Fruit fly (Drosophila melanogaster) whole organism, embryonic: ENCODE data around the gene CG5326.

Source experiments
- CG5180 ChIP-seq: fragments of 200-800 bp; sonication (Bioruptor generic); optimal IDR thresholded peaks from 3 replicates; lab custom pipeline; 2017; ENCODE audit warnings: missing biosample characterization, missing genetic modification characterization, mild to moderate bottlenecking, moderate library complexity, missing genetic modification reagents
- CTCF ChIP-seq: fragments of 200-800 bp; sonication (Bioruptor generic); optimal IDR thresholded peaks from 2 replicates; lab custom pipeline; 2017; ENCODE audit warnings: missing biosample characterization, mild to moderate bottlenecking, missing genetic modification characterization, moderate library complexity
- Myb ChIP-seq: fragments of 200-800 bp; sonication (Bioruptor generic); optimal IDR thresholded peaks from 2 replicates; lab custom pipeline; 2016; ENCODE audit warnings: missing biosample characterization, missing genetic modification characterization

DNA sequence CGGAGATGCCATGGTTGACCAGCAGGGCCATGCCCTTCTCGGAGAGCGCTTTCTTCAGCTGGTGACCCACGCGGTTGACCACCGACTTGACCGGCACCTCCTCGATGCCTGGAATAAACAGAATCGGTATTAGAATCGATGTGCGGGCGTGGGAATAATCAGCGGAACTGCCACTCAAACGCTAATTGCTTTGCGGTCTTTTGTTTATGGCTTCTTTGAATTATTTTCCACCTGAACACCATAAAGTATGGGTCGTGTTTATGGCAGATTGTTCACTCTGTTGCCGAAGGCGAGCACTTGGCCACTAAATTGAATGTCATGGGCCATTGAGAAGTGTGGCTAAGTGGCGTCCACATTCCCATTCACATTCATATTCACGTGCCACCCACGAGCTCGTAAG lies 17.7 kb downstream of the CG5326 start:
- no peak for TF ChIP-seq CG5180 (GFP tag; lab: Kevin White, UChicago)
- TF ChIP-seq Myb (GFP tag; lab: Kevin White, UChicago): no peak
- TF ChIP-seq CTCF (GFP tag; lab: Kevin White, UChicago): no peak
